Fruit fly (Drosophila melanogaster) whole organism: ENCODE data around the gene CG12301.

Experiments
- Dll ChIP-seq: fragments of >200 bp; optimal IDR thresholded peaks from 2 replicates; lab custom pipeline; 2017
- EcR ChIP-seq, 2 experiments: fragments of >200 bp; optimal IDR thresholded peaks; 2 replicates each; lab custom pipeline; 2017; ENCODE audit warnings: missing biosample characterization in 2 of 2, missing genetic modification characterization in 2 of 2, missing genetic modification reagents in 2 of 2
- psq ChIP-seq: fragments of >200 bp; optimal IDR thresholded peaks from 2 replicates; lab custom pipeline; 2017
- usp ChIP-seq: fragments of >200 bp; optimal IDR thresholded peaks from 2 replicates; lab custom pipeline; 2017; ENCODE audit warnings: missing biosample characterization, missing genetic modification characterization, mixed read lengths

DNA sequence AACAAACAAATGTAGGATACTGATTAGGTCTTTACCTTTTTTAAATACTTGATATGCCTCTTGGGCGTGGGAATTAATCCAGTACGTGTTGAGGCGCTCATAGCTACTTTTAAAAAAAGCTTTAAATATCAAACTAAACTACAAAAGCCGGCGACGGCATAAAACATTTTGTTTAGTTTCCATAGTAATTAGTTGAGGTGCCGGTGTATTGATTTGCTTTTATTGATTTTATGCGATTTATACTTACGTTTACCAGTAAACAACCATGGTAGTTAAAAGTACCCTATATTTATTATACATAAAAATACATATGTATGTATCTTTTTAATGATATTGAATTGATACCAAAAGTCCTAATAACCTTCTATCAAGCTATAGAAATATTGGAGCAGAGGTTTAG lies 32.1 kb downstream of the CG12301 start, which contains the start of gene CG13449:
- no peak for TF ChIP-seq Dll (lab: Kevin White, UChicago)
- no peak for TF ChIP-seq usp
- TF ChIP-seq EcR (GFP tag; optimal IDR thresholded peaks at IDR 0.05; lab: Kevin White, UChicago), result no peak
- no peak for TF ChIP-seq psq (lab: Kevin White, UChicago)
